Fruit fly (Drosophila melanogaster): ENCODE data around the gene muc.
A peak's percentile ranks its signal among the peaks of the same experiment; 100 is the strongest.

muc gene

DNA sequence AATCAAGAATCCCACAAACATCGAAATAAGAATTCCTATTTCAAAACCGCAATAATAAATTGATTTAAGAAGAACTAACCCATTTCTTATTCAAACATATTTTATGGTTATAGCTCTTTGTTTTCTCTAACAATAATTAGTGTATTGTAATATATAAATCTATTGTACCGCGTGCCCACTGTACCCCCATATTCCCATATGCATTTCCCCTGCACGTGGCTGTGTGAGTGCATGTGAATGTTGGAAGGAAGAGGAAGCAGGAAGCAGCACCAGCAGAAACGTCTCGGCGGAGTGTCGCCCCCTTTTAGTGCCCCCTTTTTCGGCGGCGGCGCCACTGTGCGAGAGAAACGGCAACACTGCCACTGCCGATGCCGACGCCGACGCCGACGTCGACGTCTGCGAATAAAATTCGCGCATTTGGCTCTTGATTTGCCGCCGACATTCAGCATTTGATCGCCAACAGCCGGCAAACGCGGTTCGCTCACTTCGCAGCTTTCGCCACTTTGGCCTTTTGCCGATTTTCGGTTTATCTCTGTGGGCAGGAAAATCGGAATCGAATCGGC, 3.3 kb upstream of the muc start (continued):
- TF ChIP-seq CG17568 (GFP tag; optimal IDR thresholded peaks at IDR 0.05): no peak
- no peak for TF ChIP-seq salm (tag; optimal IDR thresholded peaks at IDR 0.05)
- TF ChIP-seq dan (GFP tag; IDR thresholded peaks at IDR 0.05): no peak
- no peak for TF ChIP-seq CG7556 (GFP tag; optimal IDR thresholded peaks at IDR 0.05)
- TF ChIP-seq Nf-YB (GFP tag; optimal IDR thresholded peaks at IDR 0.05): no peak
- TF ChIP-seq CG8944 (GFP tag; optimal IDR thresholded peaks at IDR 0.05): peak; percentile 33
- no peak for TF ChIP-seq insv (GFP tag; optimal IDR thresholded peaks at IDR 0.05)
- peak; percentile 52 for TF ChIP-seq CG9215 (GFP tag; IDR thresholded peaks at IDR 0.05)
- TF ChIP-seq kni (GFP tag; optimal IDR thresholded peaks at IDR 0.05): peak; percentile 38
- TF ChIP-seq ap (GFP tag; IDR thresholded peaks at IDR 0.05): no peak
- TF ChIP-seq sob (GFP tag; IDR thresholded peaks at IDR 0.05): peak; percentile 31; the same call in 1 of the 2 replicates
- peak; percentile 82 for TF ChIP-seq CG32532 (GFP tag; IDR thresholded peaks at IDR 0.05)
- peak; percentile 15; the same call in 1 of the 2 replicates for TF ChIP-seq CG4404 (GFP tag; IDR thresholded peaks at IDR 0.05)
- TF ChIP-seq sd (tag; optimal IDR thresholded peaks at IDR 0.05): no peak
- TF ChIP-seq CG4424 (GFP tag; optimal IDR thresholded peaks at IDR 0.05): peak; percentile 10
- no peak for TF ChIP-seq scrt (GFP tag; optimal IDR thresholded peaks at IDR 0.05)
- TF ChIP-seq caup (GFP tag; optimal IDR thresholded peaks at IDR 0.05; ENCODE audit: severe bottlenecking): peak; percentile 8
- peak; percentile 30 for TF ChIP-seq HmgZ (tag; optimal IDR thresholded peaks at IDR 0.05)
- TF ChIP-seq CG6689 (GFP tag; IDR thresholded peaks at IDR 0.05): peak; percentile 18; the same call in 1 of the 2 replicates
- TF ChIP-seq CG9932 (GFP tag; IDR thresholded peaks at IDR 0.05): peak; percentile 72
- TF ChIP-seq fd3F (GFP tag; optimal IDR thresholded peaks at IDR 0.05): no peak
- TF ChIP-seq CG33557 (GFP tag; optimal IDR thresholded peaks at IDR 0.05): no peak
- no peak for TF ChIP-seq toy (GFP tag; IDR thresholded peaks at IDR 0.05)
- no peak for TF ChIP-seq Hr51 (GFP tag; optimal IDR thresholded peaks at IDR 0.05)
- no peak for TF ChIP-seq wek (GFP tag; optimal IDR thresholded peaks at IDR 0.05)
- no peak for TF ChIP-seq CG7963 (GFP tag; IDR thresholded peaks at IDR 0.05; ENCODE audit: partially characterized antibody)
- TF ChIP-seq Pdp1 (GFP tag; optimal IDR thresholded peaks at IDR 0.05): no peak
- no peak for TF ChIP-seq sens-2 (GFP tag; IDR thresholded peaks at IDR 0.05)
- no peak for TF ChIP-seq inv (GFP tag; IDR thresholded peaks at IDR 0.05; ENCODE audit: partially characterized antibody)
- TF ChIP-seq gcm2 (GFP tag; optimal IDR thresholded peaks at IDR 0.05): no peak
- no peak for TF ChIP-seq CG13624 (GFP tag; optimal IDR thresholded peaks at IDR 0.05)
- TF ChIP-seq CG16813 (GFP tag; IDR thresholded peaks at IDR 0.05; ENCODE audit: partially characterized antibody): no peak
- TF ChIP-seq B-H2 (GFP tag; optimal IDR thresholded peaks at IDR 0.05): peak; percentile 56
- TF ChIP-seq lmd (GFP tag; IDR thresholded peaks at IDR 0.05): peak; percentile 38; the same call in 1 of the 2 replicates
- peak; percentile 65 for TF ChIP-seq Rfx (GFP tag; IDR thresholded peaks at IDR 0.05)
- peak; percentile 8 for TF ChIP-seq bcd (GFP tag; optimal IDR thresholded peaks at IDR 0.05)
- TF ChIP-seq crp (GFP tag; optimal IDR thresholded peaks at IDR 0.05): no peak
- TF ChIP-seq CkIIα-i1 (GFP tag; IDR thresholded peaks at IDR 0.05): no peak
- no peak for TF ChIP-seq az2 (GFP tag; optimal IDR thresholded peaks at IDR 0.05)
- no peak for TF ChIP-seq CG11696 (GFP tag; IDR thresholded peaks at IDR 0.05)
- TF ChIP-seq vvl (GFP tag; IDR thresholded peaks at IDR 0.05): peak; percentile 29
- TF ChIP-seq CG12942 (GFP tag; optimal IDR thresholded peaks at IDR 0.05): peak; percentile 10
- TF ChIP-seq CG3995 (GFP tag; optimal IDR thresholded peaks at IDR 0.05): no peak
- peak; percentile 84 for TF ChIP-seq slbo (GFP tag; IDR thresholded peaks at IDR 0.05)
- no peak for TF ChIP-seq gce (GFP tag; IDR thresholded peaks at IDR 0.05)
- TF ChIP-seq CG14014 (GFP tag; IDR thresholded peaks at IDR 0.05): 0 out of 2 replicates have a peak, but pooled peaks have one; percentile 28
- TF ChIP-seq bsh (GFP tag; optimal IDR thresholded peaks at IDR 0.05): peak in 1 of 2 experiments; percentile 41
- no peak for TF ChIP-seq pho (GFP tag; optimal IDR thresholded peaks at IDR 0.05)
- TF ChIP-seq CG12659 (GFP tag; optimal IDR thresholded peaks at IDR 0.05): no peak
- no peak for TF ChIP-seq Nf-YA (GFP tag; IDR thresholded peaks at IDR 0.05)

All from whole organism, embryonic.